Worm (Caenorhabditis elegans) whole organism, L4/young adult: ENCODE measurements around the gene ZK470.2.

ENCODE experiments used
- W03F9.2 ChIP-seq: fragments of 150-350 bp; optimal IDR thresholded peaks from 2 replicates; lab custom pipeline; 2014; ENCODE audit warnings: missing biosample characterization, missing genetic modification characterization
- dao-5 ChIP-seq: sonication (generic microtip); optimal IDR thresholded peaks from 2 replicates; lab custom pipeline; 2016; ENCODE audit warnings: missing genotype, missing genetic modification characterization, moderate library complexity, missing compliant biosample characterization
- him-1 ChIP-seq: sonication (generic microtip); optimal IDR thresholded peaks from 2 replicates; lab custom pipeline; 2016; ENCODE audit warnings: missing genotype, missing genetic modification reagents, missing genetic modification characterization, missing compliant biosample characterization

The ZK470.2 gene

ce11 chrX:4153343-4153742, 18.4 kb downstream of the ZK470.2 start, which contains the start of gene nck-1:
nck-1 (minus strand) TSS chrX:4153443.
- TF ChIP-seq him-1, result no peak
- no peak for TF ChIP-seq W03F9.2
- no peak for TF ChIP-seq dao-5 (tag; lab: Kevin White, UChicago)

- TF ChIP-seq W03F9.2, result no peak
- no peak for TF ChIP-seq him-1
- TF ChIP-seq dao-5 (tag; lab: Kevin White, UChicago), result no peak
Observed at ce11 chrX:4154784-4155183, 19.8 kb downstream of the ZK470.2 start.

ce11 chrX:4157896-4158295, 22.9 kb downstream of the ZK470.2 start:
- no peak for TF ChIP-seq dao-5 (tag; lab: Kevin White, UChicago)
- no peak for TF ChIP-seq W03F9.2
- TF ChIP-seq him-1, result no peak

- TF ChIP-seq dao-5 (tag; lab: Kevin White, UChicago), result no peak
- no peak for TF ChIP-seq W03F9.2
- no peak for TF ChIP-seq him-1
Observed at ce11 chrX:4159185-4159871, 24.4 kb downstream of the ZK470.2 start.

- TF ChIP-seq W03F9.2 (no peak), him-1 (no peak), dao-5 (tag; lab: Kevin White, UChicago) (no peak)
Observed at ce11 chrX:4159929-4160328, 25.0 kb downstream of the ZK470.2 start.

- no peak for TF ChIP-seq W03F9.2
- no peak for TF ChIP-seq him-1
- no peak for TF ChIP-seq dao-5 (tag; lab: Kevin White, UChicago)
Observed at ce11 chrX:4161938-4162337, 27.0 kb downstream of the ZK470.2 start.

ce11 chrX:4163391-4163790, 28.4 kb downstream of the ZK470.2 start, which contains the start of gene ZK470.1:
ZK470.1 (plus strand) TSS chrX:4163691.
- TF ChIP-seq dao-5 (tag; lab: Kevin White, UChicago) (no peak), him-1 (no peak), W03F9.2 (no peak)

- no peak for TF ChIP-seq him-1
- TF ChIP-seq W03F9.2, result no peak
- no peak for TF ChIP-seq dao-5 (tag; lab: Kevin White, UChicago)
Observed at ce11 chrX:4167150-4167549, 32.2 kb downstream of the ZK470.2 start, which contains the start of gene ZK470.14. ZK470.14 (plus strand) TSS chrX:4167450.

- TF ChIP-seq dao-5 (tag; lab: Kevin White, UChicago) (no peak), W03F9.2 (no peak), him-1 (no peak)
Observed at ce11 chrX:4177394-4177793, 42.4 kb downstream of the ZK470.2 start, which contains the start of gene ZK470.6. ZK470.6 (minus strand) TSS chrX:4177494.

ce11 chrX:4186656-4187055, 51.7 kb downstream of the ZK470.2 start, which contains the start of gene mrp-6:
mrp-6 (minus strand) TSS chrX:4186756.
- TF ChIP-seq dao-5 (tag; lab: Kevin White, UChicago), result no peak
- no peak for TF ChIP-seq W03F9.2
- no peak for TF ChIP-seq him-1

ce11 chrX:4190537-4191144, 55.7 kb downstream of the ZK470.2 start, which contains the start of gene vha-12:
vha-12 (plus strand) TSS chrX:4191094.
- TF ChIP-seq dao-5 (tag; lab: Kevin White, UChicago) (no peak), W03F9.2 (peak; percentile 79), him-1 (peak; percentile 18)

ce11 chrX:4192235-4192634, 57.3 kb downstream of the ZK470.2 start:
- TF ChIP-seq dao-5 (tag; lab: Kevin White, UChicago), result no peak
- no peak for TF ChIP-seq W03F9.2
- no peak for TF ChIP-seq him-1

ce11 chrX:4193080-4193479, 58.1 kb downstream of the ZK470.2 start:
- TF ChIP-seq dao-5 (tag; lab: Kevin White, UChicago) (no peak), him-1 (no peak), W03F9.2 (no peak)

ce11 chrX:4196431-4196830, 61.5 kb downstream of the ZK470.2 start, which contains the start of gene F20B6.4:
F20B6.4 (minus strand) TSS chrX:4196531.
- TF ChIP-seq him-1, result no peak
- no peak for TF ChIP-seq dao-5 (tag; lab: Kevin White, UChicago)
- no peak for TF ChIP-seq W03F9.2
